Fruit fly (Drosophila melanogaster) whole organism, embryonic: ENCODE results near the gene CG34334.

ENCODE experiments used
- BtbVII ChIP-seq: fragments of 200-800 bp; sonication (Bioruptor generic); optimal IDR thresholded peaks from 3 replicates; lab custom pipeline; 2017; ENCODE audit warnings: missing biosample characterization, mild to moderate bottlenecking, missing genetic modification characterization
- CG10147 ChIP-seq: fragments of 200-800 bp; sonication (Bioruptor generic); optimal IDR thresholded peaks from 2 replicates; lab custom pipeline; 2019; ENCODE audit warnings: missing biosample characterization, mild to moderate bottlenecking, missing genetic modification characterization, moderate library complexity
- CG1024 ChIP-seq: fragments of 200-800 bp; sonication (Bioruptor generic); IDR thresholded peaks from 2 replicates; pipeline ENCODE4 v1.3.6; 2022; ENCODE audit warnings: missing biosample characterization, missing genetic modification characterization
- CG12299 ChIP-seq: fragments of 200-800 bp; sonication (Bioruptor generic); optimal IDR thresholded peaks from 2 replicates; lab custom pipeline; 2018; ENCODE audit warnings: missing biosample characterization, mild to moderate bottlenecking, missing genetic modification characterization
- CG14965 ChIP-seq: fragments of 200-800 bp; sonication (Bioruptor generic); optimal IDR thresholded peaks from 2 replicates; lab custom pipeline; 2016; ENCODE audit warnings: missing biosample characterization, missing genetic modification characterization, borderline replicate concordance
- CG15011 ChIP-seq: fragments of 200-800 bp; sonication (Bioruptor generic); optimal IDR thresholded peaks from 3 replicates; lab custom pipeline; 2018; ENCODE audit warnings: missing biosample characterization, mild to moderate bottlenecking, missing genetic modification characterization
- CG1603 ChIP-seq: fragments of 200-800 bp; sonication (Bioruptor generic); optimal IDR thresholded peaks from 2 replicates; lab custom pipeline; 2019; ENCODE audit warnings: missing biosample characterization, mild to moderate bottlenecking, missing genetic modification characterization, moderate library complexity
- CG18011 ChIP-seq: fragments of 200-800 bp; sonication (Bioruptor generic); optimal IDR thresholded peaks from 2 replicates; lab custom pipeline; 2017; ENCODE audit warnings: missing biosample characterization, missing genetic modification characterization, mild to moderate bottlenecking, moderate library complexity, missing genotype
- CG33557 ChIP-seq: fragments of 200-800 bp; sonication (Bioruptor generic); optimal IDR thresholded peaks from 2 replicates; lab custom pipeline; 2019; ENCODE audit warnings: missing biosample characterization, mild to moderate bottlenecking, missing genetic modification characterization, moderate library complexity
- CG3726 ChIP-seq: fragments of 200-800 bp; sonication (Bioruptor generic); IDR thresholded peaks from 3 replicates; pipeline ENCODE4, ENCODE4 v1.3.6; 2022; ENCODE audit warnings: missing biosample characterization, missing genetic modification characterization
- CG4282 ChIP-seq: fragments of 200-800 bp; sonication (Bioruptor generic); optimal IDR thresholded peaks from 2 replicates; lab custom pipeline; 2016; ENCODE audit warnings: missing biosample characterization, missing genetic modification characterization
- CG8089 ChIP-seq: fragments of 200-800 bp; sonication (Bioruptor generic); optimal IDR thresholded peaks from 3 replicates; lab custom pipeline; 2016; ENCODE audit warnings: missing biosample characterization, missing genetic modification characterization
- CG8388 ChIP-seq: fragments of 200-800 bp; sonication (Bioruptor generic); optimal IDR thresholded peaks from 2 replicates; lab custom pipeline; 2019; ENCODE audit warnings: missing biosample characterization, mild to moderate bottlenecking, missing genetic modification characterization, moderate library complexity
- CG9609 ChIP-seq: fragments of 200-800 bp; sonication (Bioruptor generic); optimal IDR thresholded peaks from 3 replicates; lab custom pipeline; 2016; ENCODE audit warnings: missing biosample characterization, missing genetic modification characterization
- CkIIα-i1 ChIP-seq: fragments of 200-800 bp; sonication (Bioruptor generic); IDR thresholded peaks from 2 replicates; pipeline ENCODE4 v1.3.6; 2022; ENCODE audit warnings: missing biosample characterization, missing genetic modification characterization
- E2f2 ChIP-seq: fragments of 200-800 bp; sonication (Bioruptor generic); IDR thresholded peaks from 2 replicates; pipeline ENCODE4 v1.3.6; 2022; ENCODE audit warnings: missing biosample characterization, missing genetic modification characterization
- Fer2 ChIP-seq: fragments of 200-800 bp; sonication (Bioruptor generic); optimal IDR thresholded peaks from 2 replicates; lab custom pipeline; 2018; ENCODE audit warnings: missing biosample characterization, mild to moderate bottlenecking, missing genetic modification characterization, moderate library complexity
- HmgZ ChIP-seq: fragments of 200-800 bp; sonication (Bioruptor generic); optimal IDR thresholded peaks from 2 replicates; lab custom pipeline; 2018; ENCODE audit warnings: missing biosample characterization, mild to moderate bottlenecking, missing genetic modification characterization
- Jarid2 ChIP-seq: fragments of 200-800 bp; sonication (Bioruptor generic); optimal IDR thresholded peaks from 3 replicates; lab custom pipeline; 2017; ENCODE audit warnings: mild to moderate bottlenecking, missing biosample characterization, missing genetic modification reagents, missing genetic modification characterization
- Mes4 ChIP-seq: fragments of 200-800 bp; sonication (Bioruptor generic); optimal IDR thresholded peaks from 2 replicates; lab custom pipeline; 2016; ENCODE audit warnings: missing biosample characterization, missing genetic modification characterization
- NK7.1 ChIP-seq: fragments of 200-800 bp; sonication (Bioruptor generic); optimal IDR thresholded peaks from 3 replicates; lab custom pipeline; 2016; ENCODE audit warnings: missing biosample characterization, missing genetic modification characterization
- Nf-YA ChIP-seq: fragments of 200-800 bp; sonication (Bioruptor generic); IDR thresholded peaks from 2 replicates; pipeline ENCODE4 v1.3.6; 2022; ENCODE audit warnings: missing biosample characterization, missing genetic modification characterization
- Nf-YB ChIP-seq: fragments of 200-800 bp; sonication (Bioruptor generic); optimal IDR thresholded peaks from 3 replicates; lab custom pipeline; 2019; ENCODE audit warnings: missing biosample characterization, mild to moderate bottlenecking, missing genetic modification characterization, moderate library complexity
- NfI ChIP-seq: fragments of 200-800 bp; sonication (Bioruptor generic); optimal IDR thresholded peaks from 3 replicates; lab custom pipeline; 2018; ENCODE audit warnings: missing biosample characterization, mild to moderate bottlenecking, missing genetic modification characterization, moderate library complexity
- Ravus ChIP-seq: fragments of 200-800 bp; sonication (Bioruptor generic); IDR thresholded peaks from 2 replicates; pipeline ENCODE4 v1.3.6; 2022; ENCODE audit warnings: missing biosample characterization, missing genetic modification characterization
- Six4 ChIP-seq: fragments of 200-800 bp; sonication (Bioruptor generic); optimal IDR thresholded peaks from 2 replicates; lab custom pipeline; 2016; ENCODE audit warnings: missing biosample characterization, missing genetic modification characterization
- Sry-β ChIP-seq: fragments of 200-800 bp; sonication (Bioruptor generic); optimal IDR thresholded peaks from 2 replicates; lab custom pipeline; 2018; ENCODE audit warnings: missing biosample characterization, mild to moderate bottlenecking, missing genetic modification characterization, moderate library complexity
- ara ChIP-seq: fragments of 200-800 bp; sonication (Bioruptor generic); IDR thresholded peaks from 2 replicates; pipeline ENCODE4 v1.3.6; 2022; ENCODE audit warnings: missing biosample characterization, missing genetic modification characterization
- bab2 ChIP-seq: fragments of 200-800 bp; sonication (Bioruptor generic); optimal IDR thresholded peaks from 2 replicates; lab custom pipeline; 2016; ENCODE audit warnings: missing biosample characterization, missing genetic modification characterization
- crol ChIP-seq: fragments of 200-800 bp; sonication (Bioruptor generic); IDR thresholded peaks from 2 replicates; pipeline ENCODE4 v1.3.6; 2022; ENCODE audit warnings: missing biosample characterization, missing genetic modification characterization
- dpn ChIP-seq, 2 experiments: fragments of 200-800 bp; sonication (Bioruptor generic); optimal IDR thresholded peaks; 3 replicates each; lab custom pipeline; 2016; ENCODE audit warnings: missing biosample characterization in 2 of 2, missing genetic modification characterization in 2 of 2
- dysf ChIP-seq: fragments of 200-800 bp; sonication (Bioruptor generic); IDR thresholded peaks from 3 replicates; pipeline ENCODE4 v1.3.6; 2022; ENCODE audit warnings: missing biosample characterization, missing genetic modification characterization
- emc ChIP-seq: fragments of 200-800 bp; sonication (Bioruptor generic); optimal IDR thresholded peaks from 2 replicates; lab custom pipeline; 2016; ENCODE audit warnings: missing biosample characterization, missing genetic modification characterization
- gsb-n ChIP-seq: fragments of 200-800 bp; sonication (Bioruptor generic); optimal IDR thresholded peaks from 3 replicates; lab custom pipeline; 2018; ENCODE audit warnings: missing biosample characterization, mild to moderate bottlenecking, missing genetic modification characterization
- ind ChIP-seq: fragments of 200-800 bp; sonication (Bioruptor generic); optimal IDR thresholded peaks from 3 replicates; lab custom pipeline; 2016; ENCODE audit warnings: missing biosample characterization, missing genetic modification characterization
- inv ChIP-seq: fragments of 200-800 bp; sonication (Bioruptor generic); IDR thresholded peaks from 2 replicates; pipeline ENCODE4 v1.3.6; 2022; ENCODE audit warnings: missing biosample characterization, missing genetic modification characterization; ENCODE audit not compliant: partially characterized antibody
- knrl ChIP-seq: fragments of 200-800 bp; sonication (Bioruptor generic); IDR thresholded peaks from 3 replicates; pipeline ENCODE4 v1.3.6; 2022; ENCODE audit warnings: missing biosample characterization, missing genetic modification characterization; ENCODE audit not compliant: partially characterized antibody
- lola ChIP-seq, 3 experiments: fragments of >200 bp in 2 of 3; fragments of 200-800 bp in 1 of 3; sonication (Bioruptor generic) in 1 of 3; optimal IDR thresholded peaks; 2 replicates each; lab custom pipeline; 2017 to 2019; ENCODE audit warnings: missing biosample characterization in 3 of 3, missing genetic modification characterization in 3 of 3, mild to moderate bottlenecking in 1 of 3, moderate library complexity in 1 of 3
- lov ChIP-seq, 2 experiments: fragments of 200-800 bp in 1 of 2; fragments of >200 bp in 1 of 2; sonication (Bioruptor generic) in 1 of 2; IDR thresholded peaks in 1 of 2; optimal IDR thresholded peaks in 1 of 2; 2 replicates in 1 of 2; 3 replicates in 1 of 2; pipeline versions ENCODE4 v1.3.6 to Lab custom; 2017 to 2022; ENCODE audit warnings: missing biosample characterization in 1 of 2, missing genetic modification characterization in 1 of 2
- pho ChIP-seq: fragments of 200-800 bp; sonication (Bioruptor generic); optimal IDR thresholded peaks from 2 replicates; lab custom pipeline; 2016; ENCODE audit warnings: missing biosample characterization, missing genetic modification characterization
- run ChIP-seq: fragments of 200-800 bp; sonication (Bioruptor generic); optimal IDR thresholded peaks from 3 replicates; lab custom pipeline; 2018; ENCODE audit warnings: missing biosample characterization, mild to moderate bottlenecking, missing genetic modification characterization
- scrt ChIP-seq: fragments of 200-800 bp; sonication (Bioruptor generic); optimal IDR thresholded peaks from 2 replicates; lab custom pipeline; 2018; ENCODE audit warnings: missing biosample characterization, mild to moderate bottlenecking, missing genetic modification characterization, moderate library complexity
- sens ChIP-seq: fragments of 200-800 bp; sonication (Bioruptor generic); peaks from one replicate; lab custom pipeline; 2016; ENCODE audit warnings: missing biosample characterization, missing genetic modification characterization
- sob ChIP-seq: fragments of 200-800 bp; sonication (Bioruptor generic); IDR thresholded peaks from 2 replicates; pipeline ENCODE4 v1.3.6; 2022; ENCODE audit warnings: missing biosample characterization, missing genetic modification characterization
- sqz ChIP-seq: fragments of 200-800 bp; sonication (Bioruptor generic); optimal IDR thresholded peaks from 3 replicates; lab custom pipeline; 2018; ENCODE audit warnings: missing biosample characterization, mild to moderate bottlenecking, missing genetic modification characterization
- stc ChIP-seq: fragments of 200-800 bp; sonication (Bioruptor generic); IDR thresholded peaks from 2 replicates; pipeline ENCODE4 v1.3.6; 2022; ENCODE audit warnings: missing biosample characterization, missing genetic modification characterization
- trem ChIP-seq: fragments of 200-800 bp; optimal IDR thresholded peaks from 3 replicates; lab custom pipeline; 2019; ENCODE audit warnings: missing biosample characterization, mild to moderate bottlenecking, missing genetic modification characterization, moderate library complexity
- trh ChIP-seq: fragments of 200-800 bp; sonication (Bioruptor generic); optimal IDR thresholded peaks from 2 replicates; lab custom pipeline; 2016; ENCODE audit warnings: missing biosample characterization, missing genetic modification characterization
- unpg ChIP-seq: fragments of 200-800 bp; sonication (Bioruptor generic); optimal IDR thresholded peaks from 3 replicates; lab custom pipeline; 2018; ENCODE audit warnings: missing biosample characterization, mild to moderate bottlenecking, missing genetic modification characterization, moderate library complexity
- vvl ChIP-seq: fragments of 200-800 bp; sonication (Bioruptor generic); IDR thresholded peaks from 2 replicates; pipeline ENCODE4 v1.3.6; 2022; ENCODE audit warnings: missing biosample characterization, missing genetic modification characterization

Gene CG34334

DNA sequence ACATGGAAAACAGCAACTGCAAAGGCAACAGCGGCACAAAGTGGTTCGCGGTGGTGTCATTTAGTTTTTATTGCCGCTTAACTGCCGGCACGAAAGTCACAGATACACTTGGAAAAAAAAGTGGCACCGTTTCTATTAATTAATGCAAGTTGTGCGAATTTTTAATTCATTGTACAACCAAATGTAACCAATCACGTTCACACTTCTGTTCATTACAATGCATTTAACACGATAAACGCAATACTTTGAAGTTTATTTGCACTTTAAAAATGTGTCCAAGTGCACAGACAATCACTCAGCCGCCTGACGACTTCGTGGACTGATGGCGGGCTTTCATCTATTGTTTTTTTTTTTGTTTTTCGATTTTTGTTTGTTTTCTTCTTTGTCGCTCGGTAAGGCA is 39.1 kb upstream of the CG34334 start (continued):
- TF ChIP-seq lola (GFP tag; optimal IDR thresholded peaks at IDR 0.05; lab: Kevin White, UChicago) (peak in 1 of 3 experiments; percentile 41), NK7.1 (GFP tag; lab: Kevin White, UChicago) (no peak), pho (GFP tag; lab: Kevin White, UChicago) (no peak), HmgZ (tag; lab: Kevin White, UChicago) (no peak), CG10147 (no peak), scrt (GFP tag; lab: Kevin White, UChicago) (peak; percentile 1), gsb-n (tag; lab: Kevin White, UChicago) (peak; percentile 39), bab2 (GFP tag; lab: Kevin White, UChicago) (peak; percentile 55), sqz (GFP tag; lab: Kevin White, UChicago) (no peak), sens (GFP tag; lab: Kevin White, UChicago) (peak; percentile 87), Fer2 (tag; lab: Kevin White, UChicago) (no peak), stc (GFP tag; lab: Robert Waterston, UW) (peak; percentile 63), CG18011 (no peak), CG33557 (GFP tag; lab: Kevin White, UChicago) (no peak), Nf-YA (GFP tag; lab: Robert Waterston, UW) (peak; percentile 40; the same call in 1 of the 2 replicates), CG3726 (GFP tag; lab: Robert Waterston, UW) (0 out of 3 replicates have a peak, but pooled peaks have one; percentile 16), dpn (GFP tag; optimal IDR thresholded peaks at IDR 0.05; lab: Kevin White, UChicago) (peak; percentile 45 to 58), CG1603 (peak; percentile 86), CG12299 (tag; lab: Kevin White, UChicago) (no peak), CG14965 (GFP tag; lab: Kevin White, UChicago) (no peak), emc (GFP tag; lab: Kevin White, UChicago) (no peak), CG15011 (GFP tag; lab: Kevin White, UChicago) (no peak), Jarid2 (GFP tag; lab: Kevin White, UChicago) (no peak), E2f2 (GFP tag; lab: Robert Waterston, UW) (0 out of 2 replicates have a peak, but pooled peaks have one; percentile 23), ara (peak; percentile 55; the same call in 1 of the 2 replicates), run (tag; lab: Kevin White, UChicago) (peak; percentile 29), unpg (GFP tag; lab: Kevin White, UChicago) (peak; percentile 68), lov (optimal IDR thresholded peaks at IDR 0.05; lab: Kevin White, UChicago) (no peak), lov (GFP tag; IDR thresholded peaks at IDR 0.05; lab: Robert Waterston, UW) (no peak), vvl (GFP tag; lab: Robert Waterston, UW) (peak; percentile 64), BtbVII (GFP tag; lab: Kevin White, UChicago) (no peak), NfI (GFP tag; lab: Kevin White, UChicago) (peak; percentile 44), ind (GFP tag; lab: Kevin White, UChicago) (peak; percentile 66), trem (tag; lab: Kevin White, UChicago) (no peak), CkIIα-i1 (GFP tag; lab: Robert Waterston, UW) (no peak), crol (no peak), CG4282 (GFP tag; lab: Kevin White, UChicago) (no peak), CG8388 (GFP tag; lab: Kevin White, UChicago) (peak; percentile 49), dysf (GFP tag; lab: Robert Waterston, UW) (peak; percentile 72; the same call in 2 of the 3 replicates), sob (peak; percentile 33; the same call in 1 of the 2 replicates), CG8089 (peak; percentile 36), knrl (GFP tag; lab: Robert Waterston, UW) (no peak), Sry-β (GFP tag; lab: Kevin White, UChicago) (no peak), Mes4 (peak; percentile 35), inv (GFP tag; lab: Robert Waterston, UW) (no peak), CG9609 (GFP tag; lab: Kevin White, UChicago) (peak; percentile 38), Nf-YB (GFP tag; lab: Kevin White, UChicago) (no peak), Six4 (GFP tag; lab: Kevin White, UChicago) (peak; percentile 32), CG1024 (peak; percentile 22; the same call in 1 of the 2 replicates), trh (GFP tag; lab: Kevin White, UChicago) (no peak), Ravus (GFP tag; lab: Robert Waterston, UW) (no peak)
